Fruit fly (Drosophila melanogaster): Measurements from ENCODE around the gene SkpD.
A peak's percentile ranks its signal among the peaks of the same experiment; 100 is the strongest.

The SkpD gene

dm6 chrX:19851095-19851988 is 38.8 kb downstream of the SkpD start:
- TF ChIP-seq CG14655 (GFP tag; optimal IDR thresholded peaks at IDR 0.05) (no peak), CG15710 (tag; optimal IDR thresholded peaks at IDR 0.05) (no peak), CG12605 (GFP tag; IDR thresholded peaks at IDR 0.05) (no peak), rn (GFP tag; IDR thresholded peaks at IDR 0.05) (no peak), Snoo (tag; optimal IDR thresholded peaks at IDR 0.05) (no peak), CG8159 (tag; optimal IDR thresholded peaks at IDR 0.05) (no peak), EcR (GFP tag; optimal IDR thresholded peaks at IDR 0.05) (no peak), fd96Ca (GFP tag; IDR thresholded peaks at IDR 0.05) (no peak), CG34367 (tag; optimal IDR thresholded peaks at IDR 0.05) (no peak), Pif1A (GFP tag; optimal IDR thresholded peaks at IDR 0.05) (no peak), CG10348 (GFP tag; IDR thresholded peaks at IDR 0.05) (no peak), D1 (tag; optimal IDR thresholded peaks at IDR 0.05) (no peak), CG4496 (GFP tag; IDR thresholded peaks at IDR 0.05) (0 out of 3 replicates have a peak, but pooled peaks have one; percentile 13), CG9948 (tag; optimal IDR thresholded peaks at IDR 0.05) (no peak), Ets98B (GFP tag; IDR thresholded peaks at IDR 0.05) (0 out of 2 replicates have a peak, but pooled peaks have one; percentile 11)

- TF ChIP-seq CG4496 (GFP tag; IDR thresholded peaks at IDR 0.05) (peak; percentile 54; the same call in 2 of the 3 replicates), CG32121 (GFP tag; IDR thresholded peaks at IDR 0.05) (peak; percentile 18; the same call in 1 of the 2 replicates), CG13204 (GFP tag; optimal IDR thresholded peaks at IDR 0.05) (no peak)
Measured at dm6 chrX:19851989-19852307, 39.4 kb downstream of the SkpD start, which contains the start of the genes pico and Nup205. Gene pico (minus strand): TSS chrX:19852059. Gene Nup205 (plus strand): TSS chrX:19852214.

DNA sequence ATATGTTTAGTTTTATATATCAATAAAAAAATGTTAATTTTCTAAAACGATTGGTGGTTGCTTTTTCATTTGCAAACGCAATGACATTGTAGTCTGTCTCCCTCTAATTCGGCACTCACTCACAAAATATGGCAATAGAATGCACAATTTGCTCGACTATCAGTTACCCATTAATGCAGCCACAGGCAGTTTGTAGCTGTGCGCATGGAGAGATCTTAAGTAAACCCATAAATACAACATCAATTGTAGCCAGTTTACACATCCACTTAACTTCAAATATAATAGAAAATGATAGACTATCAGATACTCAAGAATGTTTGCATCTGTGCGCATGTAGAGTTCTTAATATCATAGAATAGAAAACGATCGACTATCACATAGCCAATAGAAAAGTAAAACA is 46.8 kb downstream of the SkpD start:
- TF ChIP-seq CG15710 (tag; optimal IDR thresholded peaks at IDR 0.05) (no peak), Snoo (tag; optimal IDR thresholded peaks at IDR 0.05) (no peak), CG4496 (GFP tag; IDR thresholded peaks at IDR 0.05) (no peak), D1 (tag; optimal IDR thresholded peaks at IDR 0.05) (no peak), CG8301 (tag; optimal IDR thresholded peaks at IDR 0.05) (no peak), rn (GFP tag; IDR thresholded peaks at IDR 0.05) (no peak), CG13204 (GFP tag; optimal IDR thresholded peaks at IDR 0.05) (no peak), fd96Ca (GFP tag; IDR thresholded peaks at IDR 0.05) (no peak)
